Comparison of ENCODE assay signal across 2 fruit fly cellular contexts in genomic region chr3L:10709132-10709531, dm6.
TF ChIP-seq lines count a peak whose summit lies in the region.

No protein-coding gene starts in this region.

TF ChIP-seq in whole organism, prepupa, 60 proteins besides CTCF, POLR2A, EP300 and RAD21 (continued from another document):
- TF ChIP-seq CG34406 (GFP tag; optimal IDR thresholded peaks at IDR 0.05; lab: Kevin White, UChicago) = peak; percentile 45
- peak; percentile 11 for TF ChIP-seq CG6808 (GFP tag; optimal IDR thresholded peaks at IDR 0.05; lab: Kevin White, UChicago)
- peak; percentile 91 for TF ChIP-seq CG32006 (GFP tag; optimal IDR thresholded peaks at IDR 0.05; lab: Kevin White, UChicago)
- TF ChIP-seq Smox (GFP tag; optimal IDR thresholded peaks at IDR 0.05; lab: Kevin White, UChicago) = peak; percentile 53
- peak; percentile 65 for TF ChIP-seq CG3919 (GFP tag; optimal IDR thresholded peaks at IDR 0.05; lab: Kevin White, UChicago)
- TF ChIP-seq fkh (GFP tag; optimal IDR thresholded peaks at IDR 0.05; lab: Kevin White, UChicago) = no peak
- peak; percentile 44 for TF ChIP-seq pdm3 (GFP tag; optimal IDR thresholded peaks at IDR 0.05; lab: Kevin White, UChicago)
- TF ChIP-seq CG7368 (GFP tag; optimal IDR thresholded peaks at IDR 0.05; lab: Kevin White, UChicago) = peak; percentile 31
- peak; percentile 14 for TF ChIP-seq Eip93F (GFP tag; optimal IDR thresholded peaks at IDR 0.05; lab: Kevin White, UChicago)
- TF ChIP-seq CG4318 (GFP tag; optimal IDR thresholded peaks at IDR 0.05; lab: Kevin White, UChicago) = peak; percentile 79
- TF ChIP-seq svp (GFP tag; lab: Kevin White, UChicago) = peak; percentile 78
- peak; percentile 89 for TF ChIP-seq CG8119 (GFP tag; IDR thresholded peaks at IDR 0.05; lab: Robert Waterston, UW)
- peak; percentile 18 for TF ChIP-seq Ets21C (GFP tag; optimal IDR thresholded peaks at IDR 0.05; lab: Kevin White, UChicago)
- TF ChIP-seq eg (GFP tag; IDR thresholded peaks at IDR 0.05; lab: Robert Waterston, UW) = peak; percentile 73; the same call in 2 of the 3 replicates
- peak; percentile 35 for TF ChIP-seq Sox15 (GFP tag; optimal IDR thresholded peaks at IDR 0.05; lab: Kevin White, UChicago)
- peak; percentile 78 for TF ChIP-seq Hr4 (GFP tag; optimal IDR thresholded peaks at IDR 0.05; lab: Kevin White, UChicago)
- peak; percentile 53 for TF ChIP-seq lz (GFP tag; optimal IDR thresholded peaks at IDR 0.05; lab: Kevin White, UChicago)
- TF ChIP-seq Eip78C (GFP tag; lab: Kevin White, UChicago) = peak; percentile 86
- peak; percentile 12 for TF ChIP-seq Ets96B (tag; optimal IDR thresholded peaks at IDR 0.05; lab: Kevin White, UChicago)
- peak; percentile 50 for TF ChIP-seq CG11762 (GFP tag; optimal IDR thresholded peaks at IDR 0.05; lab: Kevin White, UChicago; ENCODE audit: insufficient read depth)
- no peak for TF ChIP-seq CG8319 (GFP tag; optimal IDR thresholded peaks at IDR 0.05; lab: Kevin White, UChicago)
- no peak for TF ChIP-seq spab (GFP tag; optimal IDR thresholded peaks at IDR 0.05; lab: Kevin White, UChicago)
- peak; percentile 72 for TF ChIP-seq OdsH (GFP tag; optimal IDR thresholded peaks at IDR 0.05; lab: Kevin White, UChicago)
- peak; percentile 20 for TF ChIP-seq CG10631 (GFP tag; optimal IDR thresholded peaks at IDR 0.05; lab: Kevin White, UChicago)
- peak in 1 of 2 experiments; percentile 47 for TF ChIP-seq salr (GFP tag; optimal IDR thresholded peaks at IDR 0.05; lab: Kevin White, UChicago)
- peak; percentile 47; the same call in 2 of the 3 replicates for TF ChIP-seq CG6163 (GFP tag; IDR thresholded peaks at IDR 0.05; lab: Robert Waterston, UW)
- peak; percentile 32 for TF ChIP-seq CG31627 (GFP tag; optimal IDR thresholded peaks at IDR 0.05; lab: Kevin White, UChicago)
- TF ChIP-seq vri (GFP tag; optimal IDR thresholded peaks at IDR 0.05; lab: Kevin White, UChicago) = no peak
- peak; percentile 56 for TF ChIP-seq Blimp-1 (GFP tag; optimal IDR thresholded peaks at IDR 0.05; lab: Kevin White, UChicago)
- peak; percentile 69 for TF ChIP-seq CG6276 (GFP tag; optimal IDR thresholded peaks at IDR 0.05; lab: Kevin White, UChicago)
- TF ChIP-seq CG16779 (tag; optimal IDR thresholded peaks at IDR 0.05; lab: Kevin White, UChicago) = peak; percentile 29
- TF ChIP-seq Sox14 (GFP tag; optimal IDR thresholded peaks at IDR 0.05; lab: Kevin White, UChicago) = peak; percentile 19
- peak; percentile 50 for TF ChIP-seq CG8632 (GFP tag; optimal IDR thresholded peaks at IDR 0.05; lab: Kevin White, UChicago)
- peak; percentile 71 for TF ChIP-seq dac (GFP tag; optimal IDR thresholded peaks at IDR 0.05; lab: Kevin White, UChicago)

TF ChIP-seq in whole organism, wandering third instar larva, 38 proteins besides CTCF, POLR2A, EP300 and RAD21 (continued from another document):
- peak; percentile 47 for TF ChIP-seq fru (GFP tag; optimal IDR thresholded peaks at IDR 0.05; lab: Kevin White, UChicago)
- TF ChIP-seq Jra (GFP tag; optimal IDR thresholded peaks at IDR 0.05; lab: Kevin White, UChicago) = no peak
TF ChIP-seq in whole organism, wandering third instar larva: peak in this region for 9.
